Fruit fly (Drosophila melanogaster): ENCODE data around the gene CG33658.

CG33658 gene

DNA sequence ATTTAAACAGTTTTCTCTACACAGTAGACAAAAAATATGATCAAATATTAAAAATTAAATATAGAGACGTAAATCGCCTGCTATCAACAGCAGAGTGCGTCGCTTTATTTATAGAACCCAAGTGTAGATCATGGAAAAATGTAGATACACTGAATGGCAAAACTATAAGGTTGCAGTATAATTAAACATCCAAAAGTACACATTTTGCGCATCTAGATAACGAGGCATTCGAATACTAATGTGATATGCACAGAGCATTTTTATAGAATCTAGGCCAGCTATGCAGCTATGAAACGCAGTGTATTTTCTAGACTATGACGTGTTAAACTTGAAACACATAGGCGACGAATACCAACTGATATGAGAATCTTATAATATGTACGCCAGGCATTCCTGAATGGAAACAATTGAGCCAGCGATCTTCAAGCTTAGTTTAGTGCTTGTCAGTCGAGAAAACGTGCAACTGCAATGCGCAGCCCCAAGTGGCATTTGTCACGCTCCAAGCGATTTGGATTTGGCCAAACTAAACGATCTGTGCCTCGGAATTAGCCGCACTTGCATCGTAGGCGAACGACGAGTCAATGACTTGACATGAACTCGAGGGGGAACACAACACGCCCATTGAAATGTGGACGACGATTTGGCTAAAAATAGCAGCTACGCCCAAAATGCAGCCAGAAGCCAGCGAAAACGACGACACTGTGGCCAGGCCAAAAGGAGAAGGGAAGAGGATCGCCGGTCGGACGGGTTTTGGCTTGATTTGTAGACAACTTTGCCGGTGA, 29.9 kb downstream of the CG33658 start:
- peak; percentile 91 for TF ChIP-seq CG13296 (GFP tag; optimal IDR thresholded peaks at IDR 0.05)
- TF ChIP-seq h (optimal IDR thresholded peaks at IDR 0.05) = no peak
- TF ChIP-seq CG2199 (GFP tag; IDR thresholded peaks at IDR 0.05) = peak; percentile 77; the same call in 2 of the 3 replicates
- TF ChIP-seq CG3163 (GFP tag; optimal IDR thresholded peaks at IDR 0.05) = peak; percentile 61
- TF ChIP-seq nmo (GFP tag; optimal IDR thresholded peaks at IDR 0.05) = peak; percentile 88
- peak; percentile 87 for TF ChIP-seq zfh1 (GFP tag; IDR thresholded peaks at IDR 0.05)
- TF ChIP-seq CG5953 (GFP tag; IDR thresholded peaks at IDR 0.05) = peak; percentile 91
- peak; percentile 86 for TF ChIP-seq CG2712 (tag; optimal IDR thresholded peaks at IDR 0.05)
- TF ChIP-seq dmrt99B (tag; optimal IDR thresholded peaks at IDR 0.05) = no peak
- TF ChIP-seq sens (GFP tag) = peak; percentile 97
- TF ChIP-seq C15 (GFP tag; IDR thresholded peaks at IDR 0.05) = peak; percentile 83
- peak; percentile 65 for TF ChIP-seq Adf1 (GFP tag; IDR thresholded peaks at IDR 0.05)
- TF ChIP-seq tin (GFP tag; optimal IDR thresholded peaks at IDR 0.05) = peak; percentile 75
- peak; percentile 91 for TF ChIP-seq CG34422 (GFP tag; IDR thresholded peaks at IDR 0.05)
- TF ChIP-seq CG1603 (tag; optimal IDR thresholded peaks at IDR 0.05) = peak; percentile 91
- peak; percentile 83 for TF ChIP-seq CG31441 (GFP tag; IDR thresholded peaks at IDR 0.05)
- TF ChIP-seq CG5245 (GFP tag; optimal IDR thresholded peaks at IDR 0.05) = peak; percentile 87
- peak; percentile 69 for TF ChIP-seq CG10462 (GFP tag; optimal IDR thresholded peaks at IDR 0.05)
- TF ChIP-seq wor (GFP tag; IDR thresholded peaks at IDR 0.05) = peak; percentile 74
- TF ChIP-seq D (optimal IDR thresholded peaks at IDR 0.05) = no peak
- peak; percentile 68 for TF ChIP-seq D (GFP tag; optimal IDR thresholded peaks at IDR 0.05)
- TF ChIP-seq CG6272 (GFP tag; IDR thresholded peaks at IDR 0.05) = peak; percentile 81
- TF ChIP-seq bcd (GFP tag; optimal IDR thresholded peaks at IDR 0.05) = peak; percentile 82
- 0 out of 3 replicates have a peak, but pooled peaks have one; percentile 20 for TF ChIP-seq mld (GFP tag; IDR thresholded peaks at IDR 0.05; ENCODE audit: partially characterized antibody)
- peak; percentile 40 for TF ChIP-seq ftz-f1 (GFP tag; optimal IDR thresholded peaks at IDR 0.05)
- no peak for TF ChIP-seq CG42726 (GFP tag; IDR thresholded peaks at IDR 0.05; ENCODE audit: partially characterized antibody)
- TF ChIP-seq wdn (GFP tag; IDR thresholded peaks at IDR 0.05) = peak; percentile 81
- TF ChIP-seq CG13123 (GFP tag; optimal IDR thresholded peaks at IDR 0.05) = peak; percentile 73
- no peak for TF ChIP-seq sna (GFP tag; IDR thresholded peaks at IDR 0.05; ENCODE audit: partially characterized antibody)
- peak; percentile 93 for TF ChIP-seq HmgZ (tag; optimal IDR thresholded peaks at IDR 0.05)
- peak; percentile 76 for TF ChIP-seq jing (GFP tag; optimal IDR thresholded peaks at IDR 0.05)
- TF ChIP-seq bsh (GFP tag; optimal IDR thresholded peaks at IDR 0.05) = peak; percentile 84 to 90
- peak; percentile 75 for TF ChIP-seq danr (GFP tag; IDR thresholded peaks at IDR 0.05)
- peak; percentile 89 for TF ChIP-seq Optix (GFP tag; IDR thresholded peaks at IDR 0.05)
- TF ChIP-seq Opbp (GFP tag; IDR thresholded peaks at IDR 0.05; ENCODE audit: partially characterized antibody) = no peak
- peak; percentile 92 for TF ChIP-seq mirr (GFP tag; optimal IDR thresholded peaks at IDR 0.05)
- TF ChIP-seq slp2 (GFP tag; optimal IDR thresholded peaks at IDR 0.05) = peak; percentile 78
- TF ChIP-seq slbo (GFP tag; IDR thresholded peaks at IDR 0.05) = peak; percentile 94
- TF ChIP-seq ttk (GFP tag; IDR thresholded peaks at IDR 0.05) = peak; percentile 77
- peak; percentile 74 for TF ChIP-seq CG17829 (tag; optimal IDR thresholded peaks at IDR 0.05)
- TF ChIP-seq CG8359 (GFP tag; optimal IDR thresholded peaks at IDR 0.05; ENCODE audit: borderline replicate concordance) = no peak
- peak; percentile 84 for TF ChIP-seq sd (tag; optimal IDR thresholded peaks at IDR 0.05)
- no peak for TF ChIP-seq prd (optimal IDR thresholded peaks at IDR 0.05)
- peak; percentile 86 for TF ChIP-seq prd (GFP tag; IDR thresholded peaks at IDR 0.05)
- peak; percentile 47 for TF ChIP-seq slou (GFP tag; optimal IDR thresholded peaks at IDR 0.05)
- peak; percentile 65 for TF ChIP-seq gsb-n (tag; optimal IDR thresholded peaks at IDR 0.05)
- TF ChIP-seq sr (GFP tag; IDR thresholded peaks at IDR 0.05) = peak; percentile 72; the same call in 2 of the 3 replicates
- peak; percentile 86 for TF ChIP-seq Ptx1 (GFP tag; IDR thresholded peaks at IDR 0.05)
- peak; percentile 84 for TF ChIP-seq CG4820 (GFP tag; optimal IDR thresholded peaks at IDR 0.05)
- peak; percentile 80 for TF ChIP-seq CG11093 (GFP tag; IDR thresholded peaks at IDR 0.05)
- peak; percentile 84 for TF ChIP-seq CG9609 (GFP tag; optimal IDR thresholded peaks at IDR 0.05)
